Worm (Caenorhabditis elegans): Measurements from ENCODE around the gene W03C9.8.

Gene W03C9.8

DNA sequence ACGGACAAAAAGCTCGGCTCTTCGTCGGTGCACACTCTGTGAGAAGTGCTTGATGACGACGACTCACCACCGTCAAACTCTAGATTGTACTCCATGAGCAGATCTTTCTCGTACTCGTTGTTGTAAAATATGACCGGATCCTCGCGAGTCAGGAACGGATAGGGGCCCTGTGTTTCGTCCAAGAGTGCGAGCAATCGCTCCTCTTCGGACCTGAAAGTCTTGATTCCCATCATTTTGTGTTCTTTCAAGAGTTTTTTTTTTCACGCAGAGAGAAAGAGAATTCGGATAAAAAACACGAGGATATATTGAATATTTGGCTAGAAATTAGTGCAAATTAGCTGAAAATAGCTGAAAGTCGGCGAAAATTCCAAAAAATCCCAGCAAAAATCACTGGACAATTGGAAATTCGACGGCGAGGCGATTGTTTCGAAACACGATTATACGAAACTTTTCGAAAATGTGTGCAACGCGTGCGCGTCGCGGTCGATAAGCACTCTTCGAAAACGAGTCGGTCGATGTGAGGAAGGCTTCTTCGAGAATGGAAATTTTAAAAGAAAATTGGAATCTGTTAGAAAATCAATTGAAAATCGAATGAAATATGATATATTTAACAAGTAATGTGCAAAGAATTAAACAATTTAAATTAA lies 31.0 kb downstream of the W03C9.8 start, which contains the start of the genes ash-2 and Y17G7B.20 (continued):
- TF ChIP-seq C04F5.9 (tag; optimal IDR thresholded peaks at IDR 0.05), result no peak
- TF ChIP-seq nhr-77 (tag; optimal IDR thresholded peaks at IDR 0.05), result no peak
- TF ChIP-seq grh-1 (GFP tag; IDR thresholded peaks at IDR 0.05), result 0 out of 2 replicates have a peak, but pooled peaks have one; percentile 19
- no peak for TF ChIP-seq unc-86 (tag; optimal IDR thresholded peaks at IDR 0.05)
- no peak for TF ChIP-seq ztf-11 (tag; optimal IDR thresholded peaks at IDR 0.05)
- TF ChIP-seq lin-13 (GFP tag; optimal IDR thresholded peaks at IDR 0.05), result no peak
- no peak for TF ChIP-seq nhr-28 (tag; optimal IDR thresholded peaks at IDR 0.05)
- TF ChIP-seq lsy-2 (tag; optimal IDR thresholded peaks at IDR 0.05), result no peak
- TF ChIP-seq lin-15B (tag; optimal IDR thresholded peaks at IDR 0.05), result no peak
- TF ChIP-seq hlh-4 (tag; optimal IDR thresholded peaks at IDR 0.05), result no peak
- no peak for TF ChIP-seq sup-37 (GFP tag; optimal IDR thresholded peaks at IDR 0.05)
- no peak for TF ChIP-seq snu-23 (GFP tag; optimal IDR thresholded peaks at IDR 0.05)
- no peak for TF ChIP-seq irx-1 (tag; optimal IDR thresholded peaks at IDR 0.05)
- no peak for TF ChIP-seq nhr-85 (tag)
- peak; percentile 25 for TF ChIP-seq mep-1 (tag; optimal IDR thresholded peaks at IDR 0.05)
- TF ChIP-seq hlh-17 (GFP tag; optimal IDR thresholded peaks at IDR 0.05; ENCODE audit: borderline replicate concordance), result no peak
- TF ChIP-seq elt-3 (tag; optimal IDR thresholded peaks at IDR 0.05), result no peak
- TF ChIP-seq pax-3 (tag; optimal IDR thresholded peaks at IDR 0.05), result no peak
- TF ChIP-seq egl-27 (tag; optimal IDR thresholded peaks at IDR 0.05), result no peak
- TF ChIP-seq ceh-63 (GFP tag; optimal IDR thresholded peaks at IDR 0.05), result no peak
- TF ChIP-seq zip-4 (GFP tag; optimal IDR thresholded peaks at IDR 0.05), result no peak
- TF ChIP-seq jun-1 (tag; optimal IDR thresholded peaks at IDR 0.05), result no peak
- TF ChIP-seq vab-15 (tag; optimal IDR thresholded peaks at IDR 0.05), result no peak
- TF ChIP-seq ztf-4 (tag; optimal IDR thresholded peaks at IDR 0.05), result no peak
- TF ChIP-seq dpl-1 (GFP tag; optimal IDR thresholded peaks at IDR 0.05), result peak in 1 of 3 experiments; percentile 35
- TF ChIP-seq unc-130 (tag; optimal IDR thresholded peaks at IDR 0.05), result peak; percentile 16
- no peak for TF ChIP-seq fos-1 (tag; optimal IDR thresholded peaks at IDR 0.05)
- no peak for TF ChIP-seq C34B4.2 (tag; optimal IDR thresholded peaks at IDR 0.05)

DNA sequence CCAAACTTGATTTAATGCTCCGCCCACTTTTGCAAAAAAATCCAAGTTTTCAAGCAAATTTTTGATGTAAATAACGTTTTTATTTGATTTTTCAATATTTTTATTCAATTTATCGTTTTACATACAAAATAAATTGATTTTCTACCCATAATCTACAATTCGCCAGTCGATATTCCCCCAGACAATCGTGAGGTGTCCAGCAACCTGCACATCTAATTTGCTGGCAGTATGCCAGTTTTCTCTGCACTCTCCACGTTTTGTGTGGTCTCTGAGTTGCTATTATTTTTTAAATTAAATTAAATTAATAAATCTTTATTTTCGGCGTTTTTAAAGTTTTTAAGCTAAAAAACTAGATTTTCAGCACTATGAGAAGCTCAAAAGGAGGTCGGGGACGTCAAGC lies 31.6 kb downstream of the W03C9.8 start:
- TF ChIP-seq tbx-2 (tag; optimal IDR thresholded peaks at IDR 0.05) (peak; percentile 89), lin-13 (GFP tag; optimal IDR thresholded peaks at IDR 0.05) (peak; percentile 86), sox-4 (tag; optimal IDR thresholded peaks at IDR 0.05) (peak; percentile 86), fos-1 (tag; optimal IDR thresholded peaks at IDR 0.05) (peak; percentile 66), ceh-63 (GFP tag; optimal IDR thresholded peaks at IDR 0.05) (no peak), skn-1 (tag; optimal IDR thresholded peaks at IDR 0.05) (peak; percentile 80), nhr-85 (tag) (peak; percentile 91), nhr-71 (tag; optimal IDR thresholded peaks at IDR 0.05) (peak; percentile 94), vab-15 (tag; optimal IDR thresholded peaks at IDR 0.05) (peak; percentile 77), efl-3 (GFP tag; optimal IDR thresholded peaks at IDR 0.05) (peak; percentile 47), pqm-1 (tag; optimal IDR thresholded peaks at IDR 0.05) (no peak), nhr-237 (tag; optimal IDR thresholded peaks at IDR 0.05) (peak; percentile 57), hpl-2 (GFP tag; optimal IDR thresholded peaks at IDR 0.05) (no peak), zip-4 (GFP tag; optimal IDR thresholded peaks at IDR 0.05) (peak; percentile 67), nhr-84 (tag; optimal IDR thresholded peaks at IDR 0.05) (no peak), snu-23 (GFP tag; optimal IDR thresholded peaks at IDR 0.05) (peak; percentile 90), xbp-1 (tag; optimal IDR thresholded peaks at IDR 0.05) (peak; percentile 92), alr-1 (tag; optimal IDR thresholded peaks at IDR 0.05; ENCODE audit: borderline replicate concordance) (no peak), blmp-1 (tag; optimal IDR thresholded peaks at IDR 0.05) (peak; percentile 56), pag-3 (tag; optimal IDR thresholded peaks at IDR 0.05; ENCODE audit: borderline replicate concordance, insufficient read depth) (no peak), nhr-90 (tag; optimal IDR thresholded peaks at IDR 0.05; ENCODE audit: poor library complexity) (peak; percentile 95), unc-30 (tag; optimal IDR thresholded peaks at IDR 0.05) (no peak), ces-1 (GFP tag; optimal IDR thresholded peaks at IDR 0.05) (peak; percentile 77), mef-2 (tag; optimal IDR thresholded peaks at IDR 0.05) (peak; percentile 29), ceh-8 (GFP tag; optimal IDR thresholded peaks at IDR 0.05) (peak; percentile 90), lin-14 (GFP tag; optimal IDR thresholded peaks at IDR 0.05) (peak; percentile 95), aha-1 (tag; optimal IDR thresholded peaks at IDR 0.05) (no peak), lin-15B (tag; optimal IDR thresholded peaks at IDR 0.05) (peak; percentile 87), lir-3 (tag; optimal IDR thresholded peaks at IDR 0.05; ENCODE audit: poor library complexity) (no peak), ztf-4 (tag; optimal IDR thresholded peaks at IDR 0.05) (peak; percentile 78), fkh-4 (tag; optimal IDR thresholded peaks at IDR 0.05; ENCODE audit: borderline replicate concordance) (peak; percentile 53)

Data from whole organism, L1 larva.